Worm (Caenorhabditis elegans): ENCODE data around the gene AH10.2.

DNA sequence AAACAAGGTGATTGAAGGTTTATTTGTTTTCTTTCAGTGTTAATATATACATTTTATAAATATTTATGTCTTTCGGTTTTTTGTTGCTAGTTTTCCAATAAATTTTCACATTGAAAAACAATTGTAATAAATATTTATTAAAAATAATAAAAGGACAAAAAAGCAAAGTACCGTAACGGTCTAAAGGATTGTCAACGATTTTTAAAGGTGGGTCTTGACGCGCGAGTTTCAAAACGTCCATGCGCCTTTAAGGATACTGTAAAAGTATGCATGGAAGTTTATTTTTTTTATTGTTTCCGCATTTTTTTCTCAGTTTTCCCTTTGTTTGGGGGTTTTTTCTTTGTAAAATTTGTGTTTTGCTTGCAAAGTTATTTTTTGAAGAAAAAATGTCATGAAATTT lies 36.3 kb downstream of the AH10.2 start:
- no peak for TF ChIP-seq pha-4 (tag; optimal IDR thresholded peaks at IDR 0.05)
- TF ChIP-seq mep-1 (tag; optimal IDR thresholded peaks at IDR 0.05), result no peak
- TF ChIP-seq elt-3 (tag; optimal IDR thresholded peaks at IDR 0.05), result no peak
- TF ChIP-seq elt-1 (tag; optimal IDR thresholded peaks at IDR 0.05; ENCODE audit: borderline replicate concordance, insufficient read depth), result no peak
- TF ChIP-seq ztf-11 (tag; optimal IDR thresholded peaks at IDR 0.05), result no peak
- TF ChIP-seq snpc-4 (tag; optimal IDR thresholded peaks at IDR 0.05), result no peak
- TF ChIP-seq blmp-1 (tag; optimal IDR thresholded peaks at IDR 0.05), result no peak

Measured in whole organism, mixed stage, embryonic.